Worm (Caenorhabditis elegans) whole organism, mixed stage, embryonic: Measurements from ENCODE around the gene lsm-3.

Experiments used
- M03D4.4 ChIP-seq: sonication (generic microtip); optimal IDR thresholded peaks from 2 replicates; lab custom pipeline; 2017; ENCODE audit warnings: mild to moderate bottlenecking, missing genetic modification characterization, missing compliant biosample characterization
- bed-3 ChIP-seq: fragments of 200-800 bp; sonication (Bioruptor generic); optimal IDR thresholded peaks from 3 replicates; lab custom pipeline; 2018; ENCODE audit warnings: mild to moderate bottlenecking, missing genetic modification characterization, moderate library complexity, missing compliant biosample characterization
- blmp-1 ChIP-seq: fragments of 150-350 bp; optimal IDR thresholded peaks from 2 replicates; lab custom pipeline; 2014; ENCODE audit warnings: missing biosample characterization, missing genetic modification characterization
- ceh-39 ChIP-seq: fragments of 150-350 bp; optimal IDR thresholded peaks from 2 replicates; lab custom pipeline; 2014; ENCODE audit warnings: missing biosample characterization, missing genetic modification characterization
- ceh-43 ChIP-seq: fragments of 200-800 bp; sonication (Bioruptor generic); optimal IDR thresholded peaks from 2 replicates; lab custom pipeline; 2018; ENCODE audit warnings: mild to moderate bottlenecking, missing genetic modification characterization, moderate library complexity, missing compliant biosample characterization
- ceh-83 ChIP-seq: fragments of 200-800 bp; sonication (Bioruptor generic); optimal IDR thresholded peaks from 2 replicates; lab custom pipeline; 2018; ENCODE audit warnings: mild to moderate bottlenecking, missing genetic modification characterization, missing compliant biosample characterization
- cnd-1 ChIP-seq: fragments of 200-800 bp; sonication (Bioruptor generic); optimal IDR thresholded peaks from 2 replicates; lab custom pipeline; 2018; ENCODE audit warnings: mild to moderate bottlenecking, missing genetic modification characterization, missing compliant biosample characterization
- elt-1 ChIP-seq: sonication (generic microtip); optimal IDR thresholded peaks from 2 replicates; lab custom pipeline; 2017; ENCODE audit warnings: missing genetic modification characterization, mild to moderate bottlenecking, missing compliant biosample characterization, antibody characterized with exemption, moderate library complexity, borderline replicate concordance; ENCODE audit not compliant: insufficient read depth
- elt-3 ChIP-seq: fragments of 150-350 bp; optimal IDR thresholded peaks from 2 replicates; lab custom pipeline; 2014; ENCODE audit warnings: missing biosample characterization, missing genetic modification characterization
- flh-1 ChIP-seq: fragments of 200-800 bp; sonication (Bioruptor generic); optimal IDR thresholded peaks from 2 replicates; lab custom pipeline; 2018; ENCODE audit warnings: mild to moderate bottlenecking, missing genetic modification characterization, moderate library complexity, missing compliant biosample characterization
- ham-2 ChIP-seq: fragments of 200-800 bp; sonication (Bioruptor generic); optimal IDR thresholded peaks from 2 replicates; lab custom pipeline; 2018; ENCODE audit warnings: mild to moderate bottlenecking, missing genetic modification characterization, missing compliant biosample characterization
- hlh-1 ChIP-seq: fragments of 150-350 bp; optimal IDR thresholded peaks from 2 replicates; lab custom pipeline; 2014; ENCODE audit warnings: missing biosample characterization, missing genetic modification reagents, missing genetic modification characterization
- lin-13 ChIP-seq: fragments of 150-350 bp; optimal IDR thresholded peaks from 2 replicates; lab custom pipeline; 2014; ENCODE audit warnings: missing biosample characterization, missing genetic modification characterization
- lin-32 ChIP-seq: fragments of 200-800 bp; sonication (Bioruptor generic); optimal IDR thresholded peaks from 2 replicates; lab custom pipeline; 2018; ENCODE audit warnings: mild to moderate bottlenecking, missing genetic modification characterization, missing compliant biosample characterization
- lsy-2 ChIP-seq: fragments of 150-350 bp; optimal IDR thresholded peaks from 2 replicates; lab custom pipeline; 2014; ENCODE audit warnings: missing biosample characterization, missing genetic modification characterization
- mep-1 ChIP-seq: fragments of 150-350 bp; optimal IDR thresholded peaks from 2 replicates; lab custom pipeline; 2017; ENCODE audit warnings: missing biosample characterization, missing genetic modification reagents, missing genetic modification characterization, inconsistent platforms
- mls-2 ChIP-seq: sonication (generic microtip); optimal IDR thresholded peaks from 2 replicates; lab custom pipeline; 2016; ENCODE audit warnings: mild to moderate bottlenecking, missing genetic modification characterization, moderate library complexity, missing compliant biosample characterization
- nhr-12 ChIP-seq: fragments of 150-350 bp; optimal IDR thresholded peaks from 2 replicates; lab custom pipeline; 2014; ENCODE audit warnings: missing biosample characterization, missing genetic modification characterization
- nhr-2 ChIP-seq: fragments of 150-350 bp; optimal IDR thresholded peaks from 2 replicates; lab custom pipeline; 2014; ENCODE audit warnings: missing biosample characterization, missing genetic modification characterization
- nhr-237 ChIP-seq: fragments of 150-350 bp; optimal IDR thresholded peaks from 2 replicates; lab custom pipeline; 2014; ENCODE audit warnings: missing biosample characterization, missing genetic modification characterization
- pha-4 ChIP-seq: fragments of 150-350 bp; optimal IDR thresholded peaks from 2 replicates; lab custom pipeline; 2018; ENCODE audit warnings: missing biosample characterization, missing genetic modification reagents, missing genetic modification characterization
- sem-2 ChIP-seq: fragments of 200-800 bp; sonication (Bioruptor generic); optimal IDR thresholded peaks from 2 replicates; lab custom pipeline; 2018; ENCODE audit warnings: mild to moderate bottlenecking, missing genetic modification characterization, missing compliant biosample characterization
- snpc-4 ChIP-seq: fragments of 150-350 bp; optimal IDR thresholded peaks from 2 replicates; lab custom pipeline; 2014; ENCODE audit warnings: missing biosample characterization, missing genetic modification characterization
- tbx-8 ChIP-seq: fragments of 200-800 bp; sonication (Bioruptor generic); optimal IDR thresholded peaks from 2 replicates; lab custom pipeline; 2018; ENCODE audit warnings: mild to moderate bottlenecking, missing genetic modification characterization, moderate library complexity, missing compliant biosample characterization
- unc-120 ChIP-seq: sonication (generic microtip); optimal IDR thresholded peaks from 2 replicates; lab custom pipeline; 2017; ENCODE audit warnings: missing genetic modification characterization, missing compliant biosample characterization; ENCODE audit not compliant: poor library complexity, severe bottlenecking
- unc-62 ChIP-seq: fragments of 150-350 bp; optimal IDR thresholded peaks from 2 replicates; lab custom pipeline; 2014; ENCODE audit warnings: missing biosample characterization, missing genetic modification reagents, missing genetic modification characterization
- zip-8 ChIP-seq: fragments of 150-350 bp; optimal IDR thresholded peaks from 2 replicates; lab custom pipeline; 2014; ENCODE audit warnings: missing biosample characterization, missing genetic modification characterization
- ztf-11 ChIP-seq: fragments of 150-350 bp; optimal IDR thresholded peaks from 2 replicates; lab custom pipeline; 2014; ENCODE audit warnings: missing biosample characterization, missing genetic modification characterization

Gene lsm-3

ce11 chrIV:13353143-13353773, 33.7 kb upstream of the lsm-3 start, which contains the start of the genes rec-8 and mex-5:
rec-8 (minus strand) TSS chrIV:13353193.
mex-5 (plus strand) TSS chrIV:13353723.
- TF ChIP-seq lsy-2 (tag; lab: Kevin White, UChicago) (peak; percentile 74), ham-2 (no peak), elt-3 (tag; lab: Kevin White, UChicago) (no peak), ceh-83 (GFP tag; lab: Kevin White, UChicago) (no peak), unc-62 (GFP tag; lab: Kevin White, UChicago) (no peak), elt-1 (no peak)
- TF ChIP-seq, all 35 proteins: peak for 1

- TF ChIP-seq mep-1 (tag; lab: Kevin White, UChicago) (no peak), M03D4.4 (tag; lab: Kevin White, UChicago) (no peak), ceh-83 (GFP tag; lab: Kevin White, UChicago) (no peak), zip-8 (tag; lab: Kevin White, UChicago) (no peak), lsy-2 (tag; lab: Kevin White, UChicago) (no peak), elt-3 (tag; lab: Kevin White, UChicago) (no peak), lin-32 (GFP tag; lab: Kevin White, UChicago) (no peak), elt-1 (no peak), ceh-39 (tag; lab: Kevin White, UChicago) (no peak), snpc-4 (no peak), tbx-8 (GFP tag; lab: Kevin White, UChicago) (no peak)
- TF ChIP-seq, all 35 proteins: peak for 0
Measured at ce11 chrIV:13354044-13354443, 33.0 kb upstream of the lsm-3 start.

ce11 chrIV:13356005-13356404, 31.0 kb upstream of the lsm-3 start:
- no peak for TF ChIP-seq mls-2
- no peak for TF ChIP-seq pha-4 (tag; lab: Kevin White, UChicago)
- no peak for TF ChIP-seq lin-32 (GFP tag; lab: Kevin White, UChicago)
- no peak for TF ChIP-seq lin-13 (tag; lab: Kevin White, UChicago)
- TF ChIP-seq flh-1 (GFP tag; lab: Kevin White, UChicago): no peak
- no peak for TF ChIP-seq ham-2
- TF ChIP-seq nhr-12 (tag; lab: Kevin White, UChicago): no peak
- TF ChIP-seq ceh-43 (GFP tag; lab: Kevin White, UChicago): no peak
- TF ChIP-seq hlh-1: no peak
- no peak for TF ChIP-seq ceh-39 (tag; lab: Kevin White, UChicago)
- TF ChIP-seq sem-2 (GFP tag; lab: Kevin White, UChicago): no peak
- TF ChIP-seq bed-3 (GFP tag; lab: Kevin White, UChicago): no peak
- TF ChIP-seq lsy-2 (tag; lab: Kevin White, UChicago): no peak
- TF ChIP-seq unc-120 (tag; lab: Kevin White, UChicago): no peak
- TF ChIP-seq blmp-1 (tag; lab: Kevin White, UChicago): no peak
- no peak for TF ChIP-seq M03D4.4 (tag; lab: Kevin White, UChicago)
- no peak for TF ChIP-seq elt-3 (tag; lab: Kevin White, UChicago)
- no peak for TF ChIP-seq snpc-4
- no peak for TF ChIP-seq nhr-237 (tag; lab: Kevin White, UChicago)
- no peak for TF ChIP-seq nhr-2 (tag; lab: Kevin White, UChicago)

ce11 chrIV:13358488-13358887, 28.5 kb upstream of the lsm-3 start, which contains the start of gene W02A2.8:
W02A2.8 (minus strand) TSS chrIV:13358588.
- TF ChIP-seq cnd-1 (tag; lab: Kevin White, UChicago) (no peak), elt-3 (tag; lab: Kevin White, UChicago) (no peak), pha-4 (tag; lab: Kevin White, UChicago) (no peak), ceh-39 (tag; lab: Kevin White, UChicago) (no peak), snpc-4 (no peak), flh-1 (GFP tag; lab: Kevin White, UChicago) (no peak), sem-2 (GFP tag; lab: Kevin White, UChicago) (no peak), ztf-11 (tag; lab: Kevin White, UChicago) (no peak)

ce11 chrIV:13360144-13360543, 26.9 kb upstream of the lsm-3 start, which contains the start of gene Y62E10A.3:
Y62E10A.3 (minus strand) TSS chrIV:13360244.
- TF ChIP-seq ceh-43 (GFP tag; lab: Kevin White, UChicago): no peak
- no peak for TF ChIP-seq ham-2
